Fruit fly (Drosophila melanogaster) whole organism, embryonic: Measurements from ENCODE around the gene CG12057.
A peak's percentile ranks its signal among the peaks of the same experiment; 100 is the strongest.

Experiments
- C15 ChIP-seq: fragments of 200-800 bp; sonication (Bioruptor generic); IDR thresholded peaks from 3 replicates; pipeline ENCODE4 v1.3.6; 2022; ENCODE audit warnings: missing biosample characterization, missing genetic modification characterization
- CG11085 ChIP-seq: fragments of 200-800 bp; sonication (Bioruptor generic); IDR thresholded peaks from 2 replicates; pipeline ENCODE4 v1.3.6; 2022; ENCODE audit warnings: missing biosample characterization, missing genetic modification characterization
- CG2120 ChIP-seq: fragments of 200-800 bp; sonication (Bioruptor generic); optimal IDR thresholded peaks from 3 replicates; lab custom pipeline; 2016; ENCODE audit warnings: missing biosample characterization, missing genetic modification characterization
- CG7372 ChIP-seq: fragments of 200-800 bp; sonication (Bioruptor generic); IDR thresholded peaks from 2 replicates; pipeline ENCODE4 v1.3.6; 2022; ENCODE audit warnings: missing biosample characterization, missing genetic modification characterization
- CG8478 ChIP-seq: fragments of >200 bp; optimal IDR thresholded peaks from 2 replicates; lab custom pipeline; 2018
- Dp ChIP-seq: fragments of 200-800 bp; sonication (Bioruptor generic); optimal IDR thresholded peaks from 2 replicates; lab custom pipeline; 2018; ENCODE audit warnings: missing biosample characterization, mild to moderate bottlenecking, missing genetic modification characterization, moderate library complexity
- HmgZ ChIP-seq: fragments of 200-800 bp; sonication (Bioruptor generic); optimal IDR thresholded peaks from 2 replicates; lab custom pipeline; 2018; ENCODE audit warnings: missing biosample characterization, mild to moderate bottlenecking, missing genetic modification characterization
- Hr51 ChIP-seq, 2 experiments: fragments of 200-800 bp; sonication (Bioruptor generic); optimal IDR thresholded peaks; 2 replicates in 1 of 2; 3 replicates in 1 of 2; lab custom pipeline; 2016 to 2018; ENCODE audit warnings: missing biosample characterization in 2 of 2, missing genetic modification characterization in 2 of 2, mild to moderate bottlenecking in 1 of 2, moderate library complexity in 1 of 2
- Pdp1 ChIP-seq, 2 experiments: fragments of 200-800 bp; sonication (Bioruptor generic); optimal IDR thresholded peaks; 3 replicates each; lab custom pipeline; 2016; ENCODE audit warnings: missing biosample characterization in 2 of 2, missing genetic modification characterization in 2 of 2, mild to moderate bottlenecking in 1 of 2, moderate library complexity in 1 of 2
- Poxn ChIP-seq: fragments of 200-800 bp; sonication (Bioruptor generic); IDR thresholded peaks from 2 replicates; pipeline ENCODE4 v1.3.6; 2022; ENCODE audit warnings: missing biosample characterization, missing genetic modification characterization
- aop ChIP-seq: fragments of 200-800 bp; sonication (Bioruptor generic); IDR thresholded peaks from 2 replicates; pipeline ENCODE4 v1.3.6; 2022; ENCODE audit warnings: missing biosample characterization, missing genetic modification characterization
- ken ChIP-seq: fragments of 200-800 bp; sonication (Bioruptor generic); IDR thresholded peaks from 3 replicates; pipeline ENCODE4 v1.3.6; 2022; ENCODE audit warnings: missing biosample characterization, missing genetic modification characterization
- stwl ChIP-seq: fragments of 200-800 bp; sonication (Bioruptor generic); optimal IDR thresholded peaks from 3 replicates; lab custom pipeline; 2018; ENCODE audit warnings: missing biosample characterization, mild to moderate bottlenecking, missing genetic modification characterization, moderate library complexity
- toy ChIP-seq: fragments of 200-800 bp; sonication (Bioruptor generic); IDR thresholded peaks from 2 replicates; pipeline ENCODE4 v1.3.6; 2022; ENCODE audit warnings: missing biosample characterization, missing genetic modification characterization

DNA sequence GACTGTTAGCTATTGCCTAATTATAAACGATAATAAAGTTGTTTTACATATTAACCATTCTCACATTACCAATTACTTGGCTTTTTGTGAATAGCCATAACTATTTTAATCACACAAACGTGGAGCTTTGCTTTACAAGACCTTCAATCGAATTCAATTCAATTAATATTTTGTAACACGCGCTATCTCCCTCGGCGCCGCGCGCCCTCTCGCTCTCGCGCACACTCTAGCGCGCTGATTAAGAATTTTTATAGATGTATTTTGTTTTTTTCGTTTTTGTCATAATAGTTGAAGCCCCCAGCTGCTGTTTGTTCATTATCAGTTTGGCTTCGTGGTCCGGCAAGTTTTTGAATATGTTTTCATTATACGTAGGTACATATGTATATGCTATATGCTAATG is 9.6 kb downstream of the CG12057 start:
- no peak for TF ChIP-seq toy (GFP tag; lab: Robert Waterston, UW)
- TF ChIP-seq Pdp1 (GFP tag; optimal IDR thresholded peaks at IDR 0.05; lab: Kevin White, UChicago): peak in 1 of 2 experiments; percentile 80
- TF ChIP-seq CG2120 (GFP tag; lab: Kevin White, UChicago): no peak
- no peak for TF ChIP-seq HmgZ
- TF ChIP-seq CG8478 (lab: Kevin White, UChicago): no peak
- no peak for TF ChIP-seq CG11085 (GFP tag; lab: Robert Waterston, UW)
- TF ChIP-seq stwl (tag; lab: Kevin White, UChicago): no peak
- TF ChIP-seq Hr51 (GFP tag; optimal IDR thresholded peaks at IDR 0.05; lab: Kevin White, UChicago): no peak
- TF ChIP-seq C15 (GFP tag; lab: Robert Waterston, UW): no peak
- no peak for TF ChIP-seq Dp (GFP tag; lab: Kevin White, UChicago)
- no peak for TF ChIP-seq aop
- no peak for TF ChIP-seq ken
- no peak for TF ChIP-seq CG7372 (GFP tag; lab: Robert Waterston, UW)
- TF ChIP-seq Poxn (GFP tag; lab: Robert Waterston, UW): no peak
